Fruit fly (Drosophila melanogaster) whole organism, wandering third instar larva: ENCODE results near the gene Sf3b3.

Source experiments
- Abd-B ChIP-seq: fragments of >200 bp; optimal IDR thresholded peaks from 2 replicates; lab custom pipeline; 2017; ENCODE audit warnings: missing biosample characterization, missing genetic modification characterization
- CG32264 ChIP-seq: fragments of 200-800 bp; sonication (Bioruptor generic); optimal IDR thresholded peaks from 2 replicates; lab custom pipeline; 2016; ENCODE audit warnings: missing biosample characterization, missing genetic modification characterization
- CG9705 ChIP-seq: fragments of 200-800 bp; sonication (Bioruptor generic); optimal IDR thresholded peaks from 2 replicates; lab custom pipeline; 2018; ENCODE audit warnings: missing biosample characterization, mild to moderate bottlenecking, missing genetic modification characterization
- CrebA ChIP-seq: fragments of 200-800 bp; sonication (Bioruptor generic); optimal IDR thresholded peaks from 2 replicates; lab custom pipeline; 2016; ENCODE audit warnings: missing biosample characterization, mild to moderate bottlenecking, missing genetic modification characterization, borderline replicate concordance
- Dfd ChIP-seq: fragments of >200 bp; optimal IDR thresholded peaks from 2 replicates; lab custom pipeline; 2017; ENCODE audit warnings: missing biosample characterization, missing genetic modification characterization
- Dif ChIP-seq: fragments of 200-275, 200-300 bp; sonication (Bioruptor generic); optimal IDR thresholded peaks from 2 replicates; lab custom pipeline; 2018; ENCODE audit warnings: missing biosample characterization, missing genetic modification characterization; ENCODE audit not compliant: partially characterized antibody
- HLH106 ChIP-seq: fragments of 200-800 bp; optimal IDR thresholded peaks from 3 replicates; lab custom pipeline; 2019; ENCODE audit warnings: missing biosample characterization, mild to moderate bottlenecking, missing genetic modification characterization, moderate library complexity
- Hnf4 ChIP-seq: fragments of 200-800 bp; sonication (Bioruptor generic); optimal IDR thresholded peaks from 2 replicates; lab custom pipeline; 2016; ENCODE audit warnings: missing biosample characterization, mild to moderate bottlenecking, missing genetic modification characterization
- Hr78 ChIP-seq: fragments of >200 bp; optimal IDR thresholded peaks from 2 replicates; lab custom pipeline; 2017; ENCODE audit warnings: missing biosample characterization, missing genetic modification characterization
- Hr83 ChIP-seq: fragments of 200-300 bp; sonication (Bioruptor generic); optimal IDR thresholded peaks from 2 replicates; lab custom pipeline; 2016; ENCODE audit warnings: missing biosample characterization, mild to moderate bottlenecking, missing genetic modification characterization, moderate library complexity; ENCODE audit not compliant: poor library complexity, severe bottlenecking
- Myc ChIP-seq: fragments of >200 bp; optimal IDR thresholded peaks from 2 replicates; lab custom pipeline; 2017
- OdsH ChIP-seq: fragments of 200-800 bp; sonication (Bioruptor generic); optimal IDR thresholded peaks from 2 replicates; lab custom pipeline; 2016; ENCODE audit warnings: missing biosample characterization, mild to moderate bottlenecking, missing genetic modification characterization
- Rel ChIP-seq, 2 experiments: fragments of 200-800 bp; sonication (Bioruptor generic) in 1 of 2; optimal IDR thresholded peaks; 2 replicates in 1 of 2; 3 replicates in 1 of 2; lab custom pipeline; 2016 to 2019; ENCODE audit warnings: mild to moderate bottlenecking in 2 of 2, missing biosample characterization in 2 of 2, missing genetic modification characterization in 2 of 2, moderate library complexity in 1 of 2
- Sp1 ChIP-seq: fragments of 200-800 bp; sonication (Bioruptor generic); optimal IDR thresholded peaks from 3 replicates; lab custom pipeline; 2019; ENCODE audit warnings: missing biosample characterization, mild to moderate bottlenecking, missing genetic modification characterization, moderate library complexity
- Vsx2 ChIP-seq: fragments of 200-300, 225-300 bp; sonication (Bioruptor generic); optimal IDR thresholded peaks from 2 replicates; lab custom pipeline; 2018; ENCODE audit warnings: missing biosample characterization, missing genetic modification characterization; ENCODE audit not compliant: partially characterized antibody
- br ChIP-seq: fragments of 200-800 bp; sonication (Bioruptor generic); optimal IDR thresholded peaks from 2 replicates; lab custom pipeline; 2016; ENCODE audit warnings: missing biosample characterization, missing genetic modification characterization
- brk ChIP-seq: fragments of 200-800 bp; sonication (Bioruptor generic); optimal IDR thresholded peaks from 2 replicates; lab custom pipeline; 2016; ENCODE audit warnings: missing biosample characterization, mild to moderate bottlenecking, missing genetic modification characterization
- dmrt93B ChIP-seq: fragments of 200-800 bp; sonication (Bioruptor generic); optimal IDR thresholded peaks from 2 replicates; lab custom pipeline; 2018; ENCODE audit warnings: missing biosample characterization, mild to moderate bottlenecking, missing genetic modification characterization
- dsf ChIP-seq: sonication (Bioruptor generic); optimal IDR thresholded peaks from 2 replicates; lab custom pipeline; 2016; ENCODE audit warnings: missing biosample characterization, missing genetic modification characterization, borderline replicate concordance
- ey ChIP-seq: fragments of 200-800 bp; sonication (Bioruptor generic); optimal IDR thresholded peaks from 2 replicates; lab custom pipeline; 2016; ENCODE audit warnings: missing biosample characterization, missing genetic modification characterization
- foxo ChIP-seq, 2 experiments: fragments of 200-800 bp; sonication (Bioruptor generic); optimal IDR thresholded peaks; 2 replicates in 1 of 2; 3 replicates in 1 of 2; lab custom pipeline; 2016 to 2017; ENCODE audit warnings: missing biosample characterization in 2 of 2, missing genetic modification characterization in 2 of 2
- fru ChIP-seq: fragments of 200-800 bp; sonication (Bioruptor generic); optimal IDR thresholded peaks from 3 replicates; lab custom pipeline; 2016; ENCODE audit warnings: missing biosample characterization, mild to moderate bottlenecking, missing genetic modification characterization
- h ChIP-seq: fragments of 200-800 bp; sonication (Bioruptor generic); optimal IDR thresholded peaks from 3 replicates; lab custom pipeline; 2016; ENCODE audit warnings: missing biosample characterization, mild to moderate bottlenecking, missing genetic modification characterization
- jim ChIP-seq: fragments of 175-275, 200-325 bp; sonication (Bioruptor generic); optimal IDR thresholded peaks from 2 replicates; lab custom pipeline; 2016; ENCODE audit warnings: missing biosample characterization, mild to moderate bottlenecking, missing genetic modification characterization
- lola ChIP-seq: fragments of >200 bp; optimal IDR thresholded peaks from 2 replicates; lab custom pipeline; 2017; ENCODE audit warnings: missing biosample characterization, missing genetic modification characterization
- pan ChIP-seq: fragments of >200 bp; optimal IDR thresholded peaks from 2 replicates; lab custom pipeline; 2017
- psq ChIP-seq: fragments of 200-800 bp; sonication (Bioruptor generic); optimal IDR thresholded peaks from 3 replicates; lab custom pipeline; 2017; ENCODE audit warnings: missing biosample characterization, mild to moderate bottlenecking, missing genetic modification characterization, moderate library complexity
- rgr ChIP-seq: fragments of 200-800 bp; sonication (Bioruptor generic); optimal IDR thresholded peaks from 3 replicates; lab custom pipeline; 2016; ENCODE audit warnings: missing biosample characterization, mild to moderate bottlenecking, missing genetic modification characterization
- sage ChIP-seq: fragments of 200-800 bp; sonication (Bioruptor generic); optimal IDR thresholded peaks from 2 replicates; lab custom pipeline; 2016; ENCODE audit warnings: missing biosample characterization, mild to moderate bottlenecking, missing genetic modification characterization
- sv ChIP-seq: fragments of 200-800 bp; sonication (Bioruptor generic); optimal IDR thresholded peaks from 3 replicates; lab custom pipeline; 2016; ENCODE audit warnings: missing biosample characterization, missing genetic modification characterization
- tai ChIP-seq: sonication (Bioruptor generic); optimal IDR thresholded peaks from 2 replicates; lab custom pipeline; 2016; ENCODE audit warnings: missing biosample characterization, missing genetic modification characterization
- usp ChIP-seq: fragments of >200 bp; optimal IDR thresholded peaks from 2 replicates; lab custom pipeline; 2017; ENCODE audit warnings: missing biosample characterization, missing genetic modification characterization
- woc ChIP-seq: sonication (Bioruptor generic); optimal IDR thresholded peaks from 2 replicates; lab custom pipeline; 2016; ENCODE audit warnings: missing biosample characterization, mild to moderate bottlenecking, missing genetic modification characterization

Sf3b3 gene

DNA sequence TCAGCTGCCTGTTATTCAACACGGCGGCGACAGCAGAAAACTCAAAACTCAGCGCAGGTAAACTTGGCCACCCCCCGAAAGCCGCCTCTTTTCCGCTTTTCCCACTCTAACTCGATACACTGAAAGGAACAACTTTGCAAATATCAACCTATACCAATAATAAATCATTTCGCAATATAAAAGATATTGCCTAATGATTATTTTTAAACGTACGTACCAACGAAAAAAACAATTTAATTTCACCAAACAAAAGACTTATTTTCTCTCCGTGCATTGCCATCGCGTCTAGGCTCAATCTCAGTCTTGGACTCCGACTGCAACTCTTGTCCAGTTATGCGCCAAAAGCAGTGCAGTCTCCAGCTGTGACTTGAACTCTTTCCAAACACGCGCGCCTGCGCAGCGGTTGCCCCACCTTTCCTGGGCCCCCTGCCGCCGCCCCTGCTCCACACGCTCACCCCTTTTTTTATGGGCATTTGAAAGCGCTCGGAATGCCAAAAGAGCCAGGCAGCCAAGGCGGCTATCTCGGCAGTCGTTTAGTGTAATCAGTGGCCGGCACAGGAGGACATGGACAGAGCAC, 27.5 kb downstream of the Sf3b3 start:
- TF ChIP-seq h (GFP tag; lab: Kevin White, UChicago) (peak; percentile 42), Vsx2 (GFP tag; lab: Kevin White, UChicago) (no peak), Hnf4 (GFP tag; lab: Kevin White, UChicago) (peak; percentile 13), rgr (GFP tag; lab: Kevin White, UChicago) (peak; percentile 21), CG9705 (GFP tag; lab: Kevin White, UChicago) (no peak), woc (GFP tag; lab: Kevin White, UChicago) (no peak), ey (GFP tag; lab: Kevin White, UChicago) (peak; percentile 39), usp (GFP tag; lab: Kevin White, UChicago) (no peak), dmrt93B (GFP tag; lab: Kevin White, UChicago) (no peak), foxo (GFP tag; optimal IDR thresholded peaks at IDR 0.05; lab: Kevin White, UChicago) (peak in 1 of 2 experiments; percentile 55), fru (GFP tag; lab: Kevin White, UChicago) (peak; percentile 59), pan (lab: Kevin White, UChicago) (no peak), lola (GFP tag; lab: Kevin White, UChicago) (no peak), OdsH (no peak), HLH106 (tag; lab: Kevin White, UChicago) (peak; percentile 12), tai (GFP tag; lab: Kevin White, UChicago) (peak; percentile 8), Hr78 (GFP tag; lab: Kevin White, UChicago) (no peak), psq (GFP tag; lab: Kevin White, UChicago) (peak; percentile 2), sage (no peak), Abd-B (GFP tag; lab: Kevin White, UChicago) (no peak)
- TF ChIP-seq, all 38 proteins: peak for 9

DNA sequence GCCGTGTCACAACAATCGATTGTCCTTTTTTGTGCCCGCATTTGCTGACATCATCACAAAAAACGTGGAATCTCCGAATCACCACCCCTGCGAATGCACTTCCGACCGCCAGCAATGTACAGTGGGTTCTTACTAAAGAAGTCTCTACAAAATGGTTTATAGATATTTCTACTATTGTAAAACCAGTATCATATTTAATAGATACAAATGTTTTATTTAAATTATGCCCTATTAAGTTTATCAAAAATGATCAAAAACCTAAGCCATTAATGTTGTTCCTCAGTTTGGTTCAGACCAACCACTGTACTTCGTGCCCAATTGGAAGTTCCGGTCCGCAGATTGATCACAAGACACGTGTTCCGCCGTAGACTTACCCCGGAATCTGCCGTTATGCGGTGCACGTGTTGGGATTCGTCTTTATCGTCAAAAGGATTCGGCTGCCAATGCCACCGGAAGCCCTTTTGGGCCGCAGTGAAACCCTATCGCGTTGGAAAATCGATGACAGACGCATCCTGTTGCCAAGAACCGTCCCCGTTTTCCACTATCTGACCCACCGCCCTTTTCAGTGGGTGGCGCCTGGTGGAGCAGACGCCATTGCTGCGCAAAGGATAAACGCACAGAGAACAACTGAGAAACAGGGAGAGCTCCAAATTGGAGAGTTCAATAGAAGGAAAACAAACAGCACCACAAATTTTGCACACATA, 28.5 kb downstream of the Sf3b3 start:
- TF ChIP-seq h (GFP tag; lab: Kevin White, UChicago) (peak; percentile 58), HLH106 (tag; lab: Kevin White, UChicago) (peak; percentile 43), psq (GFP tag; lab: Kevin White, UChicago) (peak; percentile 18), Myc (lab: Kevin White, UChicago) (no peak), lola (GFP tag; lab: Kevin White, UChicago) (no peak), ey (GFP tag; lab: Kevin White, UChicago) (peak; percentile 45), sv (GFP tag; lab: Kevin White, UChicago) (no peak), rgr (GFP tag; lab: Kevin White, UChicago) (peak; percentile 49), woc (GFP tag; lab: Kevin White, UChicago) (peak; percentile 24), Sp1 (GFP tag; lab: Kevin White, UChicago) (peak; percentile 51), fru (GFP tag; lab: Kevin White, UChicago) (peak; percentile 62), foxo (GFP tag; optimal IDR thresholded peaks at IDR 0.05; lab: Kevin White, UChicago) (peak in 1 of 2 experiments; percentile 61), OdsH (peak; percentile 45)

DNA sequence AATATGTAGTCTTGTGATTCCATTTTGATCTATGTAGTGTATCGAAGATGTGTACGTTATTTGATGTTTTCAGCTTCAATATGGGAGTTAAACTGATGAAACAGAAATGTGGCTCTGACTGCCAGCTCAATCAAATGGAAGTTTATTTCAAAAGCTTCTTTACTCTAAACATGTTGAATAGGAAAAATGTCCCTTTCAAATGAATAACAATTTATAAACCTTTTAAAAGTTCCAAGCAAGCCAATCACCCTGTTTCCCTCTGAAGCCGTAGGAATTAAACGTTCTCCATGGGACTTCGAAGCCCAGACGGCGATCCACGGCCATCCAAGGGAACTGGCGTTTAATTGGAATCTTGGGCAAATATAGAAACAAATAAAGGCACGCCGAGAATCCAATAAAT, 29.2 kb downstream of the Sf3b3 start, which contains the start of gene CG13898:
Gene CG13898, minus strand, starts transcription at position 101 of the 400 bp plus-strand sequence.
- TF ChIP-seq Hnf4 (GFP tag; lab: Kevin White, UChicago) (no peak), sage (no peak), HLH106 (tag; lab: Kevin White, UChicago) (no peak), Hr78 (GFP tag; lab: Kevin White, UChicago) (no peak), tai (GFP tag; lab: Kevin White, UChicago) (no peak), OdsH (no peak), CrebA (GFP tag; lab: Kevin White, UChicago) (no peak), br (GFP tag; lab: Kevin White, UChicago) (no peak), CG32264 (no peak), jim (GFP tag; lab: Kevin White, UChicago) (no peak), rgr (GFP tag; lab: Kevin White, UChicago) (no peak), Abd-B (GFP tag; lab: Kevin White, UChicago) (no peak), woc (GFP tag; lab: Kevin White, UChicago) (no peak), ey (GFP tag; lab: Kevin White, UChicago) (no peak)

DNA sequence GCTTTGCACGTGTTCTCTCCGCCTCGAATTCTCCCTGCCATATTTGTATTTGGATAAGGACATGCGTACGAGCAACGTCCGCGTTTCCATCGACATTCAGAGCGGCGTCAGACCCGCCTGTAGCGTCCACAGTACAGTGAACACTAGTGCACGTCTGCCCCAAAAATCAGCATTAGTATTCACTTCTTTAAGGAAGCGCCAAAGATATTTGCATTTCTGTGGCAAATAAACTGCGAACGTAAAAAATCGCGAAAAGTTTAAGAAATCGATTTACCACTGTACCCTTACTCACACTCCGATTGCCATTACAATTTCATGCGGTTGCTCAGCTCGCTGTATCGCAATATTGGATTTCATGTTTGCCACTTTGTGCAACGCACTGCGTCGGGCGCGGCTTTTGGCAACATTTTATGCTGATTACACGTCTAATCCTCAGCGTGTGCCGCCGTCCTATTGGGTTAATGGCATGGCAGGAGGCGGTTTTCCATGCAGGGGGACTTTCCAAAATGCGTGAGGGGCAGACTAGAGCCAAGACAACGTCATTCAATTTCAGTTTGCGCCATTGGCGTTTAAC, 30.4 kb downstream of the Sf3b3 start:
- TF ChIP-seq Dif (GFP tag; lab: Kevin White, UChicago) (no peak), HLH106 (tag; lab: Kevin White, UChicago) (peak; percentile 96), usp (GFP tag; lab: Kevin White, UChicago) (no peak), brk (GFP tag; lab: Kevin White, UChicago) (peak; percentile 92), sage (peak; percentile 94), h (GFP tag; lab: Kevin White, UChicago) (peak; percentile 97), Dfd (GFP tag; lab: Kevin White, UChicago) (no peak), dsf (GFP tag; lab: Kevin White, UChicago) (peak; percentile 87), rgr (GFP tag; lab: Kevin White, UChicago) (peak; percentile 97), Rel (GFP tag; optimal IDR thresholded peaks at IDR 0.05; lab: Kevin White, UChicago) (peak; percentile 68), Rel (tag; optimal IDR thresholded peaks at IDR 0.05; lab: Kevin White, UChicago) (peak; percentile 84), ey (GFP tag; lab: Kevin White, UChicago) (peak; percentile 97), Vsx2 (GFP tag; lab: Kevin White, UChicago) (no peak), OdsH (peak; percentile 96), Hr78 (GFP tag; lab: Kevin White, UChicago) (no peak), Myc (lab: Kevin White, UChicago) (no peak), Hr83 (GFP tag; lab: Kevin White, UChicago) (peak; percentile 90), lola (GFP tag; lab: Kevin White, UChicago) (no peak), Abd-B (GFP tag; lab: Kevin White, UChicago) (no peak), Sp1 (GFP tag; lab: Kevin White, UChicago) (peak; percentile 94), fru (GFP tag; lab: Kevin White, UChicago) (peak; percentile 95), Hnf4 (GFP tag; lab: Kevin White, UChicago) (peak; percentile 98), CG9705 (GFP tag; lab: Kevin White, UChicago) (peak; percentile 94), foxo (GFP tag; optimal IDR thresholded peaks at IDR 0.05; lab: Kevin White, UChicago) (peak; percentile 76 to 98), sv (GFP tag; lab: Kevin White, UChicago) (peak; percentile 75), woc (GFP tag; lab: Kevin White, UChicago) (peak; percentile 91), pan (lab: Kevin White, UChicago) (no peak), jim (GFP tag; lab: Kevin White, UChicago) (peak; percentile 71)
